Fruit fly (Drosophila melanogaster) whole organism: ENCODE data around the gene CG10694.

ENCODE experiments used
- CG8478 ChIP-seq: fragments of >200 bp; optimal IDR thresholded peaks from 2 replicates; lab custom pipeline; 2018; ENCODE audit warnings: inconsistent platforms
- EcR ChIP-seq, 2 experiments: fragments of >200 bp; optimal IDR thresholded peaks; 2 replicates each; lab custom pipeline; 2017; ENCODE audit warnings: missing biosample characterization in 2 of 2, missing genetic modification characterization in 2 of 2, missing genetic modification reagents in 2 of 2
- pan ChIP-seq: fragments of >200 bp; optimal IDR thresholded peaks from 2 replicates; lab custom pipeline; 2017

dm6 chr3R:24103708-24104107, 3.5 kb upstream of the CG10694 start:
- no peak for TF ChIP-seq CG8478
- no peak for TF ChIP-seq EcR (GFP tag; optimal IDR thresholded peaks at IDR 0.05; lab: Kevin White, UChicago)
- no peak for TF ChIP-seq pan (lab: Kevin White, UChicago)
